Worm (Caenorhabditis elegans) whole organism, young adult: ENCODE results near the gene max-2.
A peak's percentile ranks its signal among the peaks of the same experiment; 100 is the strongest.

Experiments
- B0261.1 ChIP-seq: sonication (generic microtip); optimal IDR thresholded peaks from 2 replicates; lab custom pipeline; 2016; ENCODE audit warnings: mild to moderate bottlenecking, missing genetic modification characterization, moderate library complexity, missing compliant biosample characterization
- F10E7.11 ChIP-seq: sonication (generic microtip); optimal IDR thresholded peaks from 2 replicates; lab custom pipeline; 2017; ENCODE audit warnings: mild to moderate bottlenecking, missing genetic modification characterization, moderate library complexity, missing compliant biosample characterization
- F37B4.10 ChIP-seq: fragments of 200-800 bp; sonication (Bioruptor generic); IDR thresholded peaks from 2 replicates; pipeline ENCODE4 v1.3.6; 2022; ENCODE audit warnings: missing genetic modification characterization, missing compliant biosample characterization
- F52B5.7 ChIP-seq: sonication (generic microtip); optimal IDR thresholded peaks from 2 replicates; lab custom pipeline; 2016; ENCODE audit warnings: mild to moderate bottlenecking, missing genetic modification characterization, missing compliant biosample characterization
- F57C9.4 ChIP-seq: sonication (generic microtip); optimal IDR thresholded peaks from 2 replicates; lab custom pipeline; 2017; ENCODE audit warnings: mild to moderate bottlenecking, missing genetic modification characterization, missing compliant biosample characterization
- Y95B8A.8 ChIP-seq: fragments of 200-800 bp; sonication (Bioruptor generic); IDR thresholded peaks from 2 replicates; pipeline ENCODE4 v1.3.6; 2022; ENCODE audit warnings: missing genetic modification reagents, missing genetic modification characterization, missing compliant biosample characterization
- ZK185.1 ChIP-seq: sonication (generic microtip); optimal IDR thresholded peaks from 2 replicates; lab custom pipeline; 2016; ENCODE audit warnings: mild to moderate bottlenecking, missing genetic modification characterization, missing compliant biosample characterization; ENCODE audit not compliant: poor library complexity, severe bottlenecking
- atf-7 ChIP-seq: sonication (generic microtip); optimal IDR thresholded peaks from 2 replicates; lab custom pipeline; 2017; ENCODE audit warnings: mild to moderate bottlenecking, missing genetic modification characterization, missing compliant biosample characterization
- attf-3 ChIP-seq: fragments of 200-800 bp; sonication (Bioruptor generic); conservative IDR thresholded peaks from 2 replicates; pipeline ENCODE4 v1.3.6; 2022; ENCODE audit warnings: missing genetic modification reagents, missing genetic modification characterization, missing compliant biosample characterization
- attf-6 ChIP-seq: fragments of 200-800 bp; sonication (Bioruptor generic); IDR thresholded peaks from 2 replicates; pipeline ENCODE4 v1.3.6; 2022; ENCODE audit warnings: missing genetic modification reagents, missing genetic modification characterization, missing compliant biosample characterization
- bed-1 ChIP-seq: fragments of 200-800 bp; sonication (Bioruptor generic); IDR thresholded peaks from 2 replicates; pipeline ENCODE4 v1.3.6; 2022; ENCODE audit warnings: missing genetic modification reagents, missing genetic modification characterization, missing compliant biosample characterization
- cebp-2 ChIP-seq: fragments of 200-800 bp; sonication (Bioruptor generic); IDR thresholded peaks from 2 replicates; pipeline ENCODE4 v1.3.6; 2022; ENCODE audit warnings: missing genetic modification characterization, missing compliant biosample characterization
- ceh-100 ChIP-seq: fragments of 200-800 bp; sonication (Bioruptor generic); IDR thresholded peaks from 2 replicates; pipeline ENCODE4 v1.3.6; 2022; ENCODE audit warnings: missing genetic modification reagents, missing genetic modification characterization, missing compliant biosample characterization
- dox-1 ChIP-seq: fragments of 200-800 bp; sonication (Bioruptor generic); IDR thresholded peaks from 2 replicates; pipeline ENCODE4 v1.3.6; 2022; ENCODE audit warnings: missing genetic modification reagents, missing genetic modification characterization, missing compliant biosample characterization
- efl-1 ChIP-seq: fragments of 150-350 bp; optimal IDR thresholded peaks from 2 replicates; lab custom pipeline; 2014; ENCODE audit warnings: missing biosample characterization, missing genetic modification reagents, missing genetic modification characterization
- him-1 ChIP-seq: sonication (generic microtip); optimal IDR thresholded peaks from 2 replicates; lab custom pipeline; 2016; ENCODE audit warnings: missing genotype, missing genetic modification reagents, missing genetic modification characterization, missing compliant biosample characterization
- hrde-1 ChIP-seq: sonication (generic microtip); optimal IDR thresholded peaks from 2 replicates; lab custom pipeline; 2016; ENCODE audit warnings: missing genetic modification characterization, mild to moderate bottlenecking, missing compliant biosample characterization, moderate library complexity, missing genotype, missing genetic modification reagents, borderline replicate concordance
- hsf-1 ChIP-seq: fragments of 200-800 bp; sonication (Bioruptor generic); IDR thresholded peaks from 2 replicates; pipeline ENCODE4 v1.3.6; 2022; ENCODE audit warnings: missing genetic modification reagents, missing genetic modification characterization, missing compliant biosample characterization
- let-607 ChIP-seq, 2 experiments: fragments of 200-800 bp in 1 of 2; sonication (Bioruptor generic) in 1 of 2; sonication (generic microtip) in 1 of 2; optimal IDR thresholded peaks; 2 replicates each; lab custom pipeline; 2016 to 2018; ENCODE audit warnings: mild to moderate bottlenecking in 2 of 2, missing compliant biosample characterization in 2 of 2, missing genetic modification characterization in 2 of 2, moderate library complexity in 2 of 2, missing genotype in 1 of 2
- lin-40 ChIP-seq: sonication (generic microtip); optimal IDR thresholded peaks from 2 replicates; lab custom pipeline; 2016; ENCODE audit warnings: missing genetic modification characterization, mild to moderate bottlenecking, missing compliant biosample characterization, missing genotype, missing genetic modification reagents
- lsy-27 ChIP-seq: sonication (generic microtip); optimal IDR thresholded peaks from 2 replicates; lab custom pipeline; 2017; ENCODE audit warnings: missing genetic modification characterization, mild to moderate bottlenecking, missing compliant biosample characterization, antibody characterized with exemption, missing genotype, borderline replicate concordance; ENCODE audit not compliant: insufficient read depth
- madf-3 ChIP-seq: fragments of 200-800 bp; sonication (Bioruptor generic); IDR thresholded peaks from 2 replicates; pipeline ENCODE4 v1.3.6; 2022; ENCODE audit warnings: missing genetic modification reagents, missing genetic modification characterization, missing compliant biosample characterization
- madf-6 ChIP-seq: fragments of 200-800 bp; sonication (Bioruptor generic); IDR thresholded peaks from 2 replicates; pipeline ENCODE4 v1.3.6; 2022; ENCODE audit warnings: missing genetic modification reagents, missing genetic modification characterization, missing compliant biosample characterization
- nfyb-1 ChIP-seq: fragments of 200-800 bp; sonication (Bioruptor generic); IDR thresholded peaks from 2 replicates; pipeline ENCODE4 v1.3.6; 2022; ENCODE audit warnings: missing genetic modification reagents, missing genetic modification characterization, missing compliant biosample characterization
- nhr-80 ChIP-seq: sonication (generic microtip); optimal IDR thresholded peaks from 2 replicates; lab custom pipeline; 2016; ENCODE audit warnings: missing genetic modification characterization, missing compliant biosample characterization
- pbrm-1 ChIP-seq: fragments of 200-800 bp; sonication (Bioruptor generic); IDR thresholded peaks from 2 replicates; pipeline ENCODE4 v1.3.6; 2022; ENCODE audit warnings: missing genetic modification reagents, missing genetic modification characterization, missing compliant biosample characterization
- pha-4 ChIP-seq: fragments of 150-350 bp; sonication (generic microtip); optimal IDR thresholded peaks from 2 replicates; lab custom pipeline; 2014; ENCODE audit warnings: missing biosample characterization, missing genetic modification reagents, missing genetic modification characterization
- rcor-1 ChIP-seq: fragments of 200-800 bp; sonication (Bioruptor generic); IDR thresholded peaks from 2 replicates; pipeline ENCODE4 v1.3.6; 2022; ENCODE audit warnings: missing genetic modification reagents, missing genetic modification characterization, missing compliant biosample characterization
- snpc-3.4 ChIP-seq: sonication (generic microtip); optimal IDR thresholded peaks from 2 replicates; lab custom pipeline; 2017; ENCODE audit warnings: missing genetic modification characterization, mild to moderate bottlenecking, missing compliant biosample characterization, antibody characterized with exemption, moderate library complexity, missing genotype, missing genetic modification reagents
- snpc-4 ChIP-seq, 5 experiments: fragments of 150-350 bp in 1 of 5; sonication (generic microtip) in 4 of 5; optimal IDR thresholded peaks; 2 replicates each; lab custom pipeline; 2014 to 2018; ENCODE audit warnings: missing genetic modification characterization in 5 of 5, missing biosample characterization in 3 of 5, antibody characterized with exemption in 2 of 5, mild to moderate bottlenecking in 2 of 5, missing compliant biosample characterization in 2 of 5, missing genotype in 2 of 5, moderate library complexity in 2 of 5, missing genetic modification reagents in 1 of 5
- somi-1 ChIP-seq: fragments of 200-800 bp; sonication (Bioruptor generic); optimal IDR thresholded peaks from 2 replicates; lab custom pipeline; 2018; ENCODE audit warnings: mild to moderate bottlenecking, missing genetic modification characterization, missing compliant biosample characterization
- sptf-2 ChIP-seq: fragments of 200-800 bp; sonication (Bioruptor generic); optimal IDR thresholded peaks from 2 replicates; lab custom pipeline; 2018; ENCODE audit warnings: mild to moderate bottlenecking, missing genetic modification characterization, missing compliant biosample characterization
- tlf-1 ChIP-seq: fragments of 200-800 bp; sonication (Bioruptor generic); optimal IDR thresholded peaks from 2 replicates; lab custom pipeline; 2018; ENCODE audit warnings: mild to moderate bottlenecking, missing genetic modification characterization, missing compliant biosample characterization
- unc-62 ChIP-seq: fragments of 150-350 bp; optimal IDR thresholded peaks from 2 replicates; lab custom pipeline; 2014; ENCODE audit warnings: missing biosample characterization, missing genetic modification reagents, missing genetic modification characterization
- ztf-22 ChIP-seq: fragments of 200-800 bp; sonication (Bioruptor generic); optimal IDR thresholded peaks from 2 replicates; lab custom pipeline; 2018; ENCODE audit warnings: mild to moderate bottlenecking, missing genetic modification characterization, moderate library complexity, missing compliant biosample characterization
- ztf-25 ChIP-seq: fragments of 200-800 bp; sonication (Bioruptor generic); IDR thresholded peaks from 2 replicates; pipeline ENCODE4 v1.3.6; 2022; ENCODE audit warnings: missing genetic modification reagents, missing genetic modification characterization, missing compliant biosample characterization
- ztf-26 ChIP-seq: sonication (generic microtip); optimal IDR thresholded peaks from 2 replicates; lab custom pipeline; 2017; ENCODE audit warnings: missing genetic modification characterization, missing compliant biosample characterization

Gene max-2

DNA sequence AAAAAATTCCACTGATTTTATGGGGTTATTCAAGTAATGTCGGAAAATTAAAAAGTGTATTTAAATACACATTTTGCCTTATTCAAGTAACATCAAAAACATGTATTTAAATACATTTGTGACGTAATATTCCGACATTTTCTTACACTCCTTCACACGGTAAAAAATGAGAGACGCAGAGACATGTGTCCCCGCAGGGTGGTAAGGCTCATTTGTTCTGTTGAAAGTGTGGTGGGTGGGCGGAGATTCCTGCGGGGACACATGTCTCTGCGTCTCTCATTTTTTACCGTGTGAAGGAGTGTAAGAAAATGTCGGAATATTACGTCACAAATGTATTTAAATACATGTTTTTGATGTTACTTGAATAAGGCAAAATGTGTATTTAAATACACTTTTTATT is 9.3 kb downstream of the max-2 start (continued):
- TF ChIP-seq madf-6 (GFP tag; lab: Robert Waterston, UW) (peak; percentile 60), dox-1 (GFP tag; lab: Robert Waterston, UW) (peak; percentile 77), rcor-1 (peak; percentile 91), pbrm-1 (GFP tag; lab: Robert Waterston, UW) (peak; percentile 100)

DNA sequence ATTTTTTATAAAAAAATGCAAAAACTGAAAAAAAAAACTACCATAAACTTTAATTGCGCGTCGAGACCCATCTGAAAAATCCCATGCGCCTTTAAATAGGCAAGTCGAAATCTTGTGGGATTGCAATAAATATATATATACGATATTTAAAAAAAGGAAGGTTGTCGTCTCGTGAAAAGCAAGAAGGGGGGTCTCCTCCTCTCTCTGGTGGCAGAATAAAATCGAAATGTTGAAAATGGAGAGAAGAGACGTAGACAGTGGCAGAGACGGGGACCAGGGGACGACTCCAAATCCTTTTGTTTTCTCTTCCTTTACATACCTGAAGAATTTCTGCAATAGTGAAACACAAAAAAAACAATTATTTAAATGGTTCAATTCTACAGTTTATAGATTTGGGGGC is 11.7 kb downstream of the max-2 start, which contains the start of gene F18A11.5:
Gene F18A11.5 (minus strand): TSS at position 321 of the 400 bp plus-strand sequence.
- TF ChIP-seq snpc-3.4 (tag; lab: Kevin White, UChicago) (peak; percentile 33), him-1 (tag; lab: Kevin White, UChicago) (no peak), cebp-2 (GFP tag; lab: Robert Waterston, UW) (no peak), F52B5.7 (peak; percentile 36), Y95B8A.8 (GFP tag; lab: Robert Waterston, UW) (peak; percentile 60; the same call in 1 of the 2 replicates), snpc-4 (GFP tag; optimal IDR thresholded peaks at IDR 0.05; lab: Kevin White, UChicago) (no peak), snpc-4 (tag; optimal IDR thresholded peaks at IDR 0.05; lab: Kevin White, UChicago) (peak in 1 of 4 experiments; percentile 20), ztf-25 (GFP tag; lab: Robert Waterston, UW) (peak; percentile 46; the same call in 1 of the 2 replicates), hrde-1 (tag; lab: Kevin White, UChicago) (peak; percentile 46), unc-62 (GFP tag; lab: Kevin White, UChicago) (no peak), atf-7 (no peak), madf-3 (no peak)

DNA sequence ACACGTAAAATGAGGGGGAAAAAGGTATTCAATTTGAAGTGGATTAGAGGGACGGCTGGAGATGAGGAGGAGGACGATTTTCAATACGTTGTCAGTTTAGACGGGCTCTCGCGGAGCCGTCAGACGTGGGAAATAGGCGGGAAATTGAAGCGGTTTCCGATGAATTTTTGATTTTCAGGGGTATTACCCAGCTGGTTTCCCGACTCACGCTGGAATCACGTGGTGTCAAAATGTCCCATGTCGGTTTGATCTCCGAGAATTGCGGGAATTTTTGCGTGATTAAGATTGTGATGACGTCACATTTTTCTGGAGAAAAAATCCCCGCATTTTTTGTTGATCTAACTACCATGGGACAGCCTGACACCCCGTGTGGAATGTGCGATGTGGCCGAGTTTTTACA is 13.0 kb downstream of the max-2 start:
- TF ChIP-seq atf-7 (peak; percentile 21), efl-1 (GFP tag; lab: Kevin White, UChicago) (no peak)

DNA sequence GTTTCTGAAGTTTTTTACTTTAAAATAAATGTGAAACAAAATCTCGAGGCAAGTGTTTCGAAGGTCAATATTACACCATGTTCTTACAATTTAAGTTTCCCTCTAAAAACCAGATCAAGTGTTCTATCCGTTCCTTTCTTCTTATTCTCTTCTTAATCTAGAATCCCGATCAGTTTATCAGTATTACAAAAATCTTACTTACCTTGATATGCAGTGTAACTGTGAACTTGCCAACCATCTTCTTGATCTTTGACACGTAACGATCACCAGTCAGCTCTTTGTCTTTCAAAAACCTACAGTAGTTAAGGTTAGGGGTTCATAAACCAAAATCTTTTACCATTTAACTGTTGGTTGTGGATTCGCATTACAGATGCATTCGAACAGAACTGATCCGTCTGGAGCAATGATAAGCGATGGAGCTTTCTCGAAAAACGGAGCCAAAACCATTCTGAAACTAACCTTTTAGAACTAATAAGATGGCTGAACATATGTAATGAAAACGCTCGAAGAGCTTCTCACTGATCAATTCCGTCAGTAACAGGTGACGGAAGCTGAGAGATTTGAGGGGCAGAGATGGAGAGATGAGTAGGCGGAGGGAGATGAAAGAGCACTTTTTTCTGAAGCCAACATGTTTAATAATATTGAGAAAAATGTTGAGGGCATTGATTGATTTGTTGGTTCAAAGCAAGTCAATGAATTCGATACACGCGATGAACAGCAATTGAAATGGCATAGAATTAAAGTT is 17.8 kb downstream of the max-2 start, which contains the start of gene oig-2:
Gene oig-2 (minus strand): TSS at position 448 of the 745 bp plus-strand sequence.
- TF ChIP-seq hsf-1 (GFP tag; lab: Robert Waterston, UW) = no peak
- no peak for TF ChIP-seq lsy-27 (tag; lab: Kevin White, UChicago)
- no peak for TF ChIP-seq let-607 (tag; optimal IDR thresholded peaks at IDR 0.05; lab: Kevin White, UChicago)
- no peak for TF ChIP-seq ztf-22 (GFP tag; lab: Kevin White, UChicago)
- TF ChIP-seq hrde-1 (tag; lab: Kevin White, UChicago) = no peak

DNA sequence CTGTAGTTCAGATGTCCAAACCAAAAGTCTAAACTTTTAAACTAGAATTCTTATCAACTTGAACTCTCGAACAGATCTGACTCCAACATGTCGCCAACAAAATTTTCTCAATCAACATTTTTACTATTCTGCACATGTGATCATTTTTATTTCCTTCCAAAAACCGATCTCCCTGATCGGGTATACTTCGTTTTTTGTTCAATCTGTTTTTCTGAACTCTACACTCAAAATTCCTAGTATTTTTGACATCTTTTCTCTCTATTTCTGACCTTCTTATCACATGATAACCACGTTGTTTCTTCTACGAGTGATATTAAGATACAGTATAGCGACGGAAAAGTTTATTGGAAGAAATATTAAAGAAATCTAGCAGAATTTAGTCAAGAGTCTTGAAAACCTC is 19.4 kb downstream of the max-2 start:
- TF ChIP-seq let-607 (tag; optimal IDR thresholded peaks at IDR 0.05; lab: Kevin White, UChicago) = no peak
- TF ChIP-seq F10E7.11 (tag; lab: Kevin White, UChicago) = no peak
- TF ChIP-seq bed-1 = no peak
- TF ChIP-seq ztf-26 (tag; lab: Kevin White, UChicago) = peak; percentile 35
- no peak for TF ChIP-seq F57C9.4 (tag; lab: Kevin White, UChicago)
- no peak for TF ChIP-seq nfyb-1 (GFP tag; lab: Robert Waterston, UW)
- TF ChIP-seq lin-40 = peak; percentile 0
- peak; percentile 37 for TF ChIP-seq ztf-22 (GFP tag; lab: Kevin White, UChicago)
- peak; percentile 54 for TF ChIP-seq nhr-80

DNA sequence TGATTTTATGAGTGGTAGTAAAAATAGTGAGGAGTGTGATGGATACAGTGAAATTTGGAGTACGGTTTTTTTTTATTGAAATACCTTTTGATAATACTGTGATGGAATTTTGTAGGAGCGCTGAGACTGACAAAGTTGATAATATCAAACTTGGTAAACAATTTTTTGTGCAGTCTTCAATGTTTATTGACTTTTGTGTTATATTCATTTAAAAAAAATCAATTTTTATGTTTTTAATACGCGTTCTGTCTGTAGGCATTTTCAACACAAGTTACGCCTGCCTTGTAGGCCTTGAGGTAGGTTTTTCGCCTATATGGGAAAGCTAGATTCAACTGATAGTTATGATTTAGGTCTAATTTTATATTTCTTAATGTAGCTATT is 20.8 kb downstream of the max-2 start:
- TF ChIP-seq B0261.1 (no peak), somi-1 (GFP tag; lab: Kevin White, UChicago) (no peak), F37B4.10 (GFP tag; lab: Robert Waterston, UW) (no peak), ZK185.1 (no peak), attf-6 (GFP tag; lab: Robert Waterston, UW) (no peak), attf-3 (no peak), ceh-100 (no peak), sptf-2 (GFP tag; lab: Kevin White, UChicago) (no peak), pha-4 (tag; lab: Kevin White, UChicago) (no peak), tlf-1 (GFP tag; lab: Kevin White, UChicago) (no peak), F10E7.11 (tag; lab: Kevin White, UChicago) (no peak), unc-62 (GFP tag; lab: Kevin White, UChicago) (no peak)
